Worm (Caenorhabditis elegans): ENCODE results near the gene grd-8.

Gene grd-8

ce11 chrV:7836911-7837310 is 5.4 kb upstream of the grd-8 start, which contains the start of gene txt-5 (continued):
- TF ChIP-seq swsn-7 (tag; optimal IDR thresholded peaks at IDR 0.05) (no peak), mef-2 (tag; optimal IDR thresholded peaks at IDR 0.05) (no peak), nhr-90 (tag; optimal IDR thresholded peaks at IDR 0.05; ENCODE audit: poor library complexity) (peak; percentile 67), aha-1 (tag; optimal IDR thresholded peaks at IDR 0.05) (no peak), ceh-88 (GFP tag; IDR thresholded peaks at IDR 0.05) (no peak), unc-62 (GFP tag; optimal IDR thresholded peaks at IDR 0.05) (no peak), egl-13 (tag; optimal IDR thresholded peaks at IDR 0.05) (no peak), fkh-8 (tag; optimal IDR thresholded peaks at IDR 0.05) (no peak), ztf-4 (tag; optimal IDR thresholded peaks at IDR 0.05) (no peak), blmp-1 (tag; optimal IDR thresholded peaks at IDR 0.05) (no peak), nhr-20 (tag; optimal IDR thresholded peaks at IDR 0.05) (peak; percentile 57), ceh-82 (tag; optimal IDR thresholded peaks at IDR 0.05) (no peak), ztf-11 (tag; optimal IDR thresholded peaks at IDR 0.05) (no peak), C16A3.4 (tag; optimal IDR thresholded peaks at IDR 0.05) (no peak), sptf-1 (tag; optimal IDR thresholded peaks at IDR 0.05) (no peak), lin-13 (GFP tag; optimal IDR thresholded peaks at IDR 0.05) (no peak), sup-37 (GFP tag; optimal IDR thresholded peaks at IDR 0.05) (no peak), lin-15B (tag; optimal IDR thresholded peaks at IDR 0.05) (no peak), C34B4.2 (tag; optimal IDR thresholded peaks at IDR 0.05) (no peak), xbp-1 (tag; optimal IDR thresholded peaks at IDR 0.05) (no peak), isw-1 (GFP tag; IDR thresholded peaks at IDR 0.05) (no peak), C04F5.9 (tag; optimal IDR thresholded peaks at IDR 0.05) (no peak), ceh-8 (GFP tag; optimal IDR thresholded peaks at IDR 0.05) (no peak), nhr-47 (tag; optimal IDR thresholded peaks at IDR 0.05) (peak; percentile 24), hpl-2 (GFP tag; optimal IDR thresholded peaks at IDR 0.05) (no peak), jun-1 (tag; optimal IDR thresholded peaks at IDR 0.05) (no peak), alr-1 (tag; optimal IDR thresholded peaks at IDR 0.05; ENCODE audit: borderline replicate concordance) (no peak), skn-1 (tag; optimal IDR thresholded peaks at IDR 0.05) (no peak), mep-1 (tag; optimal IDR thresholded peaks at IDR 0.05) (no peak), fos-1 (tag; optimal IDR thresholded peaks at IDR 0.05) (no peak), ets-5 (GFP tag; IDR thresholded peaks at IDR 0.05) (no peak), nhr-84 (tag; optimal IDR thresholded peaks at IDR 0.05) (no peak), unc-130 (tag; optimal IDR thresholded peaks at IDR 0.05) (no peak), pqm-1 (tag; optimal IDR thresholded peaks at IDR 0.05) (no peak), nhr-77 (tag; optimal IDR thresholded peaks at IDR 0.05) (no peak), nhr-19 (GFP tag; conservative IDR thresholded peaks at IDR 0.05) (peak; percentile 37), egl-27 (tag; optimal IDR thresholded peaks at IDR 0.05) (no peak), grh-1 (GFP tag; IDR thresholded peaks at IDR 0.05) (no peak), mab-9 (GFP tag; IDR thresholded peaks at IDR 0.05) (no peak), Y116A8C.19 (tag; optimal IDR thresholded peaks at IDR 0.05; ENCODE audit: borderline replicate concordance) (no peak), nhr-76 (tag; optimal IDR thresholded peaks at IDR 0.05) (no peak), hlh-4 (tag; optimal IDR thresholded peaks at IDR 0.05) (no peak), nhr-85 (tag) (peak; percentile 86), ama-1 (optimal IDR thresholded peaks at IDR 0.05) (no peak), pag-3 (tag; optimal IDR thresholded peaks at IDR 0.05; ENCODE audit: borderline replicate concordance, insufficient read depth) (no peak), snu-23 (GFP tag; optimal IDR thresholded peaks at IDR 0.05) (peak; percentile 53), lsy-2 (tag; optimal IDR thresholded peaks at IDR 0.05) (peak in 1 of 2 experiments; percentile 22), lin-35 (GFP tag; optimal IDR thresholded peaks at IDR 0.05) (peak in 1 of 2 experiments; percentile 43), tlp-1 (tag; optimal IDR thresholded peaks at IDR 0.05) (no peak), pax-3 (tag; optimal IDR thresholded peaks at IDR 0.05) (no peak), F16B12.6 (tag; optimal IDR thresholded peaks at IDR 0.05) (no peak), efl-3 (GFP tag; optimal IDR thresholded peaks at IDR 0.05) (no peak), lir-3 (tag; optimal IDR thresholded peaks at IDR 0.05; ENCODE audit: poor library complexity) (no peak), elt-3 (tag; optimal IDR thresholded peaks at IDR 0.05) (peak in 3 of 6 experiments; percentile 43 to 83 (median 68))
